Fruit fly (Drosophila melanogaster): ENCODE data around the gene CG10211.

The CG10211 gene

DNA sequence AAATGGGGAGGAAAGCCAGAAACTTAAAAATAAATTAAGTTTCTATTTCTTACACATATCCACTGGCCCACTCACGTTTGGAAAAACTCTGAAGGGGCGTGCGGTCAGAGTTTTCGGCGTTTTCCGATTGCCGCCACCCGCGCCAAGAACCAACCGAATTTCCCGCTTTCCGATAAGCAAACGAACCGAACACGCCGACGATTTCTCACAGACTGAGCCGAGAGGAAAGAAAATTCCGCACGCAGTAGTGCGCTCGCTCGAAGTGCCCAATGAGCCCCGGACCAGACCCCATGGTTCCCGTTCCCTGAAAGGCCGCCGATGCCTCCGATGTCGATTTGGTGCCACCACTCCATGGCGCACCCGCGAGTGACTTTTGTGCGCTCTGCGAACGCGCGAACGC is 13.5 kb upstream of the CG10211 start, which contains the start of gene kon:
Gene kon, minus strand, starts transcription at position 219 of the 400 bp plus-strand sequence.
- TF ChIP-seq CG15336 (GFP tag; IDR thresholded peaks at IDR 0.05) (0 out of 2 replicates have a peak, but pooled peaks have one; percentile 26), eg (GFP tag; IDR thresholded peaks at IDR 0.05) (peak; percentile 41; the same call in 2 of the 3 replicates), Met (GFP tag; optimal IDR thresholded peaks at IDR 0.05) (no peak), CG6854 (GFP tag; optimal IDR thresholded peaks at IDR 0.05) (no peak), topi (GFP tag; optimal IDR thresholded peaks at IDR 0.05) (no peak), CG6163 (GFP tag; IDR thresholded peaks at IDR 0.05) (peak; percentile 49; the same call in 1 of the 3 replicates), Eip78C (GFP tag) (peak; percentile 67)

DNA sequence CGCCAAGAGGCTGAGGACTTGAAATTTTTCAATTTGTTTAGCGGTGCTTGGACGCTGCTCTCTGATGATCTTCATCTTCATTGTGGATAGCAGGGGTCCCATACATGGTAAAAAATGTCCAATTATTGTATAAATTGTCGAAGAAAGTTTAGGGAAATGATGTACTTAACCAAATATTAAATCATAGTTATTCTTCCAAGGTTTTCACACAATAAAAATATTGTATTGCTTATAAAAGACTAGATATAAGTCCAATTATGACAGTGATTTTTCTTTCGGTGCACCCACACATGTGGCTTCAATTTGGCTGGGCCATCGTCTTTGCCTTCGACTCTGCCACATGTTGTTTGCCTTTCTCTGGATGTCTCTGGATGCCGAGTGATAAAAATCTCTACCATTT is 12.4 kb upstream of the CG10211 start:
- peak; percentile 76 for TF ChIP-seq CG3919 (GFP tag; optimal IDR thresholded peaks at IDR 0.05)
- TF ChIP-seq Lpt (GFP tag; optimal IDR thresholded peaks at IDR 0.05) = peak; percentile 66
- peak; percentile 23; the same call in 1 of the 2 replicates for TF ChIP-seq CG11294 (GFP tag; IDR thresholded peaks at IDR 0.05)
- peak; percentile 64 for TF ChIP-seq CG3032 (tag; optimal IDR thresholded peaks at IDR 0.05)
- peak; percentile 79 for TF ChIP-seq Gug (GFP tag; IDR thresholded peaks at IDR 0.05)
- peak; percentile 21 for TF ChIP-seq vri (GFP tag; optimal IDR thresholded peaks at IDR 0.05)
- peak; percentile 36 for TF ChIP-seq Sox102F (GFP tag; optimal IDR thresholded peaks at IDR 0.05)
- TF ChIP-seq CG1621 (tag; optimal IDR thresholded peaks at IDR 0.05) = peak; percentile 67
- TF ChIP-seq fkh (GFP tag; optimal IDR thresholded peaks at IDR 0.05) = no peak
- peak; percentile 57 for TF ChIP-seq Ets96B (tag; optimal IDR thresholded peaks at IDR 0.05)
- peak; percentile 86 for TF ChIP-seq CG15336 (GFP tag; IDR thresholded peaks at IDR 0.05)
- TF ChIP-seq Blimp-1 (GFP tag; optimal IDR thresholded peaks at IDR 0.05) = no peak
- no peak for TF ChIP-seq CG6854 (GFP tag; optimal IDR thresholded peaks at IDR 0.05)
- peak; percentile 30 for TF ChIP-seq Smox (GFP tag; optimal IDR thresholded peaks at IDR 0.05)
- TF ChIP-seq Eip75B (GFP tag; optimal IDR thresholded peaks at IDR 0.05) = peak; percentile 67
- peak; percentile 68 for TF ChIP-seq CG32006 (GFP tag; optimal IDR thresholded peaks at IDR 0.05)
- no peak; the same call in none of the 3 replicates for TF ChIP-seq CG6163 (GFP tag; IDR thresholded peaks at IDR 0.05)
- TF ChIP-seq ss (GFP tag; optimal IDR thresholded peaks at IDR 0.05) = peak; percentile 46 to 60
- TF ChIP-seq Sox14 (GFP tag; optimal IDR thresholded peaks at IDR 0.05) = peak; percentile 58
- TF ChIP-seq CG8119 (GFP tag; IDR thresholded peaks at IDR 0.05) = peak; percentile 91
- TF ChIP-seq pdm3 (GFP tag; optimal IDR thresholded peaks at IDR 0.05) = peak; percentile 60
- TF ChIP-seq eg (GFP tag; IDR thresholded peaks at IDR 0.05) = peak; percentile 79
- TF ChIP-seq fd85E (GFP tag; optimal IDR thresholded peaks at IDR 0.05) = no peak
- TF ChIP-seq lz (GFP tag; optimal IDR thresholded peaks at IDR 0.05) = peak; percentile 29
- peak; percentile 24 for TF ChIP-seq CG16779 (tag; optimal IDR thresholded peaks at IDR 0.05)
- peak; percentile 51 for TF ChIP-seq CG34406 (GFP tag; optimal IDR thresholded peaks at IDR 0.05)
- TF ChIP-seq achi (GFP tag; optimal IDR thresholded peaks at IDR 0.05) = peak; percentile 71
- TF ChIP-seq CG4318 (GFP tag; optimal IDR thresholded peaks at IDR 0.05) = peak; percentile 49
- peak; percentile 41 for TF ChIP-seq cyc (GFP tag; optimal IDR thresholded peaks at IDR 0.05)
- TF ChIP-seq CG11902 (GFP tag; optimal IDR thresholded peaks at IDR 0.05) = peak; percentile 14
- peak; percentile 15 for TF ChIP-seq Ets21C (GFP tag; optimal IDR thresholded peaks at IDR 0.05)
- TF ChIP-seq OdsH (GFP tag; optimal IDR thresholded peaks at IDR 0.05) = peak; percentile 65
- TF ChIP-seq Hr4 (GFP tag; optimal IDR thresholded peaks at IDR 0.05) = peak; percentile 80
- TF ChIP-seq dac (GFP tag; optimal IDR thresholded peaks at IDR 0.05) = no peak
- TF ChIP-seq CG7368 (GFP tag; optimal IDR thresholded peaks at IDR 0.05) = peak; percentile 33
- TF ChIP-seq CG8319 (GFP tag; optimal IDR thresholded peaks at IDR 0.05) = no peak
- peak; percentile 19 for TF ChIP-seq Sox15 (GFP tag; optimal IDR thresholded peaks at IDR 0.05)
- peak; percentile 62 for TF ChIP-seq CG6792 (GFP tag; optimal IDR thresholded peaks at IDR 0.05)
- TF ChIP-seq CG6276 (GFP tag; optimal IDR thresholded peaks at IDR 0.05) = peak; percentile 58
- no peak for TF ChIP-seq Hr38 (GFP tag; optimal IDR thresholded peaks at IDR 0.05)
- peak in 1 of 2 experiments; percentile 61 for TF ChIP-seq salr (GFP tag; optimal IDR thresholded peaks at IDR 0.05)
- peak; percentile 55 for TF ChIP-seq esn (GFP tag; optimal IDR thresholded peaks at IDR 0.05)
- peak; percentile 56 for TF ChIP-seq CG10669 (GFP tag; optimal IDR thresholded peaks at IDR 0.05)
- TF ChIP-seq Hr39 (GFP tag; optimal IDR thresholded peaks at IDR 0.05) = peak; percentile 45
- peak; percentile 66 for TF ChIP-seq net (GFP tag; optimal IDR thresholded peaks at IDR 0.05)
- TF ChIP-seq fd59A (GFP tag; optimal IDR thresholded peaks at IDR 0.05) = peak; percentile 68
- peak; percentile 69 for TF ChIP-seq svp (GFP tag)
- peak; percentile 92 for TF ChIP-seq Eip78C (GFP tag)

Measured in whole organism, prepupa.